Fruit fly (Drosophila melanogaster) whole organism, embryonic: Measurements from ENCODE around the gene CG42828.

Source experiments
- ATbp ChIP-seq: fragments of 200-800 bp; sonication (Bioruptor generic); optimal IDR thresholded peaks from 2 replicates; lab custom pipeline; 2017; ENCODE audit warnings: missing biosample characterization, mild to moderate bottlenecking, missing genetic modification characterization, missing genetic modification reagents
- Atf6 ChIP-seq: fragments of 200-800 bp; sonication (Bioruptor generic); IDR thresholded peaks from 2 replicates; pipeline ENCODE4 v1.3.6; 2022; ENCODE audit warnings: missing biosample characterization, missing genetic modification characterization
- C15 ChIP-seq: fragments of 200-800 bp; sonication (Bioruptor generic); IDR thresholded peaks from 3 replicates; pipeline ENCODE4 v1.3.6; 2022; ENCODE audit warnings: missing biosample characterization, missing genetic modification characterization
- CG10267 ChIP-seq: fragments of 200-800 bp; sonication (Bioruptor generic); optimal IDR thresholded peaks from 2 replicates; lab custom pipeline; 2018; ENCODE audit warnings: missing biosample characterization, mild to moderate bottlenecking, missing genetic modification characterization, moderate library complexity
- CG11093 ChIP-seq: fragments of 200-800 bp; sonication (Bioruptor generic); IDR thresholded peaks from 3 replicates; pipeline ENCODE4 v1.3.6; 2022; ENCODE audit warnings: missing biosample characterization, missing genetic modification characterization
- CG12155 ChIP-seq: fragments of 200-800 bp; sonication (Bioruptor generic); optimal IDR thresholded peaks from 3 replicates; lab custom pipeline; 2016; ENCODE audit warnings: missing biosample characterization, missing genetic modification characterization
- CG12769 ChIP-seq: fragments of 200-800 bp; sonication (Bioruptor generic); optimal IDR thresholded peaks from 2 replicates; lab custom pipeline; 2019; ENCODE audit warnings: missing biosample characterization, mild to moderate bottlenecking, missing genetic modification characterization, moderate library complexity
- CG15073 ChIP-seq: fragments of 200-800 bp; sonication (Bioruptor generic); optimal IDR thresholded peaks from 2 replicates; lab custom pipeline; 2016; ENCODE audit warnings: missing biosample characterization, missing genetic modification characterization
- CG16813 ChIP-seq: fragments of 200-800 bp; sonication (Bioruptor generic); IDR thresholded peaks from 3 replicates; pipeline ENCODE4 v1.3.6; 2022; ENCODE audit warnings: missing biosample characterization, missing genetic modification characterization; ENCODE audit not compliant: partially characterized antibody
- CG17361 ChIP-seq: fragments of 200-800 bp; sonication (Bioruptor generic); IDR thresholded peaks from 3 replicates; pipeline ENCODE4 v1.3.6; 2022; ENCODE audit warnings: missing biosample characterization, missing genetic modification characterization
- CG17802 ChIP-seq: fragments of 200-800 bp; sonication (Bioruptor generic); optimal IDR thresholded peaks from 2 replicates; lab custom pipeline; 2018; ENCODE audit warnings: missing biosample characterization, mild to moderate bottlenecking, missing genetic modification characterization, moderate library complexity
- CG18262 ChIP-seq: fragments of 200-800 bp; optimal IDR thresholded peaks from 3 replicates; lab custom pipeline; 2019; ENCODE audit warnings: missing biosample characterization, mild to moderate bottlenecking, missing genetic modification characterization, moderate library complexity
- CG2199 ChIP-seq: fragments of 200-800 bp; sonication (Bioruptor generic); IDR thresholded peaks from 3 replicates; pipeline ENCODE4 v1.3.6; 2022; ENCODE audit warnings: missing biosample characterization, missing genetic modification characterization
- CG30403 ChIP-seq: fragments of 200-800 bp; sonication (Bioruptor generic); optimal IDR thresholded peaks from 3 replicates; lab custom pipeline; 2016; ENCODE audit warnings: missing biosample characterization, missing genetic modification characterization
- CG31388 ChIP-seq: fragments of 200-800 bp; sonication (Bioruptor generic); optimal IDR thresholded peaks from 2 replicates; lab custom pipeline; 2016; ENCODE audit warnings: missing biosample characterization, missing genetic modification characterization
- CG33213 ChIP-seq: fragments of 200-800 bp; sonication (Bioruptor generic); optimal IDR thresholded peaks from 3 replicates; lab custom pipeline; 2016; ENCODE audit warnings: missing biosample characterization, missing genetic modification characterization
- CG34422 ChIP-seq: fragments of 200-800 bp; sonication (Bioruptor generic); IDR thresholded peaks from 3 replicates; pipeline ENCODE4 v1.3.6; 2022; ENCODE audit warnings: missing biosample characterization, missing genetic modification characterization
- CG3726 ChIP-seq: fragments of 200-800 bp; sonication (Bioruptor generic); IDR thresholded peaks from 3 replicates; pipeline ENCODE4, ENCODE4 v1.3.6; 2022; ENCODE audit warnings: missing biosample characterization, missing genetic modification characterization
- CG8290 ChIP-seq, 3 experiments: fragments of 200-800 bp; sonication (Bioruptor generic); optimal IDR thresholded peaks; 2 replicates each; lab custom pipeline; 2016 to 2019; ENCODE audit warnings: missing biosample characterization in 3 of 3, missing genetic modification characterization in 3 of 3, mild to moderate bottlenecking in 2 of 3, moderate library complexity in 1 of 3
- CG8359 ChIP-seq: fragments of 200-800 bp; sonication (Bioruptor generic); optimal IDR thresholded peaks from 2 replicates; lab custom pipeline; 2017; ENCODE audit warnings: missing biosample characterization, mild to moderate bottlenecking, missing genetic modification characterization, borderline replicate concordance
- CoRest ChIP-seq: fragments of 200-800 bp; sonication (Bioruptor generic); optimal IDR thresholded peaks from 3 replicates; lab custom pipeline; 2018; ENCODE audit warnings: missing biosample characterization, mild to moderate bottlenecking, missing genetic modification characterization, moderate library complexity
- Deaf1 ChIP-seq: fragments of 200-800 bp; optimal IDR thresholded peaks from 3 replicates; lab custom pipeline; 2019; ENCODE audit warnings: missing biosample characterization, mild to moderate bottlenecking, missing genetic modification characterization, moderate library complexity
- Ets65A ChIP-seq: fragments of 200-800 bp; sonication (Bioruptor generic); peaks from one replicate; lab custom pipeline; 2016; ENCODE audit warnings: missing biosample characterization, missing genetic modification characterization
- Ets97D ChIP-seq: fragments of 200-800 bp; sonication (Bioruptor generic); optimal IDR thresholded peaks from 3 replicates; lab custom pipeline; 2016; ENCODE audit warnings: missing biosample characterization, missing genetic modification characterization
- Gug ChIP-seq: fragments of 200-800 bp; sonication (Bioruptor generic); IDR thresholded peaks from 4 replicates; pipeline ENCODE4 v1.3.6; 2022; ENCODE audit warnings: missing biosample characterization, missing genetic modification characterization
- H2.0 ChIP-seq: fragments of 200-800 bp; sonication (Bioruptor generic); IDR thresholded peaks from 2 replicates; pipeline ENCODE4 v1.3.6; 2022; ENCODE audit warnings: missing biosample characterization, missing genetic modification characterization
- HLH54F ChIP-seq: fragments of 200-800 bp; sonication (Bioruptor generic); optimal IDR thresholded peaks from 3 replicates; lab custom pipeline; 2016; ENCODE audit warnings: missing biosample characterization, missing genetic modification characterization
- Hr51 ChIP-seq, 2 experiments: fragments of 200-800 bp; sonication (Bioruptor generic); optimal IDR thresholded peaks; 2 replicates in 1 of 2; 3 replicates in 1 of 2; lab custom pipeline; 2016 to 2018; ENCODE audit warnings: missing biosample characterization in 2 of 2, missing genetic modification characterization in 2 of 2, mild to moderate bottlenecking in 1 of 2, moderate library complexity in 1 of 2
- Ptx1 ChIP-seq: fragments of 200-800 bp; sonication (Bioruptor generic); IDR thresholded peaks from 2 replicates; pipeline ENCODE4 v1.3.6; 2022; ENCODE audit warnings: missing biosample characterization, missing genetic modification characterization
- Spps ChIP-seq: fragments of 200-800 bp; sonication (Bioruptor generic); optimal IDR thresholded peaks from 2 replicates; lab custom pipeline; 2018; ENCODE audit warnings: missing biosample characterization, mild to moderate bottlenecking, missing genetic modification characterization
- Taf1 ChIP-seq: fragments of 200-800 bp; sonication (Bioruptor generic); IDR thresholded peaks from 2 replicates; pipeline ENCODE4 v1.3.6; 2022; ENCODE audit warnings: missing biosample characterization, missing genetic modification characterization
- bsh ChIP-seq, 2 experiments: fragments of 200-800 bp; sonication (Bioruptor generic); optimal IDR thresholded peaks; 2 replicates each; lab custom pipeline; 2017 to 2018; ENCODE audit warnings: mild to moderate bottlenecking in 2 of 2, missing biosample characterization in 2 of 2, missing genetic modification characterization in 2 of 2, moderate library complexity in 1 of 2
- chif ChIP-seq, 2 experiments: fragments of 200-800 bp; sonication (Bioruptor generic); optimal IDR thresholded peaks; 3 replicates each; lab custom pipeline; 2016; ENCODE audit warnings: missing biosample characterization in 2 of 2, missing genetic modification characterization in 2 of 2
- crp ChIP-seq, 2 experiments: fragments of 200-800 bp; sonication (Bioruptor generic); optimal IDR thresholded peaks; 2 replicates in 1 of 2; 3 replicates in 1 of 2; lab custom pipeline; 2017; ENCODE audit warnings: missing biosample characterization in 2 of 2, missing genetic modification characterization in 2 of 2, mild to moderate bottlenecking in 1 of 2, moderate library complexity in 1 of 2
- cwo ChIP-seq: fragments of 200-800 bp; sonication (Bioruptor generic); optimal IDR thresholded peaks from 3 replicates; lab custom pipeline; 2017; ENCODE audit warnings: missing biosample characterization, missing genetic modification characterization, mild to moderate bottlenecking, moderate library complexity, missing genetic modification reagents
- dpn ChIP-seq, 2 experiments: fragments of 200-800 bp; sonication (Bioruptor generic); optimal IDR thresholded peaks; 3 replicates each; lab custom pipeline; 2016; ENCODE audit warnings: missing biosample characterization in 2 of 2, missing genetic modification characterization in 2 of 2
- gem ChIP-seq: fragments of 200-800 bp; sonication (Bioruptor generic); optimal IDR thresholded peaks from 2 replicates; lab custom pipeline; 2019; ENCODE audit warnings: missing biosample characterization, mild to moderate bottlenecking, missing genetic modification characterization, moderate library complexity
- gt ChIP-seq: fragments of 200-800 bp; sonication (Bioruptor generic); IDR thresholded peaks from 2 replicates; pipeline ENCODE4 v1.3.6; 2022; ENCODE audit warnings: missing biosample characterization, missing genetic modification characterization
- insv ChIP-seq, 2 experiments: fragments of 200-800 bp; sonication (Bioruptor generic); optimal IDR thresholded peaks; 3 replicates each; lab custom pipeline; 2016 to 2018; ENCODE audit warnings: missing biosample characterization in 2 of 2, missing genetic modification characterization in 2 of 2
- knrl ChIP-seq: fragments of 200-800 bp; sonication (Bioruptor generic); IDR thresholded peaks from 3 replicates; pipeline ENCODE4 v1.3.6; 2022; ENCODE audit warnings: missing biosample characterization, missing genetic modification characterization; ENCODE audit not compliant: partially characterized antibody
- maf-S ChIP-seq: fragments of 200-800 bp; sonication (Bioruptor generic); optimal IDR thresholded peaks from 2 replicates; lab custom pipeline; 2016; ENCODE audit warnings: missing biosample characterization, missing genetic modification characterization
- sd ChIP-seq: fragments of 200-800 bp; sonication (Bioruptor generic); optimal IDR thresholded peaks from 3 replicates; lab custom pipeline; 2018; ENCODE audit warnings: missing biosample characterization, mild to moderate bottlenecking, missing genetic modification characterization, moderate library complexity
- so ChIP-seq: fragments of 200-800 bp; sonication (Bioruptor generic); IDR thresholded peaks from 3 replicates; pipeline ENCODE4 v1.3.6; 2022; ENCODE audit warnings: missing biosample characterization, missing genetic modification characterization
- tap ChIP-seq: fragments of 200-800 bp; optimal IDR thresholded peaks from 3 replicates; lab custom pipeline; 2019; ENCODE audit warnings: missing biosample characterization, mild to moderate bottlenecking, missing genetic modification characterization, moderate library complexity
- vfl ChIP-seq: fragments of 200-800 bp; sonication (Bioruptor generic); optimal IDR thresholded peaks from 2 replicates; lab custom pipeline; 2016; ENCODE audit warnings: missing biosample characterization, missing genetic modification characterization
- yki ChIP-seq: fragments of >200 bp; optimal IDR thresholded peaks from 3 replicates; lab custom pipeline; 2018

Gene CG42828

dm6 chr3R:23331865-23332367 is 41.6 kb upstream of the CG42828 start (continued):
- TF ChIP-seq bsh (GFP tag; optimal IDR thresholded peaks at IDR 0.05; lab: Kevin White, UChicago) (peak in 1 of 2 experiments; percentile 2), CG2199 (peak; percentile 82; the same call in 1 of the 3 replicates), Ptx1 (GFP tag; lab: Robert Waterston, UW) (peak; percentile 42), so (GFP tag; lab: Robert Waterston, UW) (no peak), CG3726 (GFP tag; lab: Robert Waterston, UW) (no peak), Gug (GFP tag; lab: Robert Waterston, UW) (0 out of 4 replicates have a peak, but pooled peaks have one; percentile 5), maf-S (GFP tag; lab: Kevin White, UChicago) (peak; percentile 26)

dm6 chr3R:23332535-23333333 is 40.8 kb upstream of the CG42828 start:
- TF ChIP-seq CG16813 (GFP tag; lab: Robert Waterston, UW), result no peak
- TF ChIP-seq HLH54F (GFP tag; lab: Kevin White, UChicago), result peak; percentile 31
- TF ChIP-seq Atf6 (GFP tag; lab: Robert Waterston, UW), result peak; percentile 59
- no peak for TF ChIP-seq H2.0 (GFP tag; lab: Robert Waterston, UW)
- 0 out of 3 replicates have a peak, but pooled peaks have one; percentile 28 for TF ChIP-seq CG34422
- TF ChIP-seq ATbp (GFP tag; lab: Kevin White, UChicago), result peak; percentile 48
- TF ChIP-seq CG18262 (tag; lab: Kevin White, UChicago), result peak; percentile 75
- no peak for TF ChIP-seq CG15073 (GFP tag; lab: Kevin White, UChicago)
- TF ChIP-seq Ets97D (GFP tag; lab: Kevin White, UChicago), result no peak
- peak; percentile 44 for TF ChIP-seq cwo (GFP tag; lab: Kevin White, UChicago)
- TF ChIP-seq Deaf1, result peak; percentile 26
- TF ChIP-seq gem, result peak; percentile 78
- TF ChIP-seq CoRest (tag; lab: Kevin White, UChicago), result peak; percentile 76
- TF ChIP-seq CG17361 (GFP tag; lab: Robert Waterston, UW), result peak; percentile 79
- 0 out of 2 replicates have a peak, but pooled peaks have one; percentile 27 for TF ChIP-seq Taf1 (GFP tag; lab: Robert Waterston, UW)
- peak; percentile 36 for TF ChIP-seq Ets65A (GFP tag; lab: Kevin White, UChicago)
- TF ChIP-seq CG8290 (GFP tag; optimal IDR thresholded peaks at IDR 0.05; lab: Kevin White, UChicago), result no peak
- TF ChIP-seq CG8290 (tag; optimal IDR thresholded peaks at IDR 0.05; lab: Kevin White, UChicago), result peak in 1 of 2 experiments; percentile 58
- 0 out of 3 replicates have a peak, but pooled peaks have one; percentile 27 for TF ChIP-seq C15
- TF ChIP-seq vfl, result no peak
- peak; percentile 67 for TF ChIP-seq CG30403
- no peak for TF ChIP-seq CG17802 (tag; lab: Kevin White, UChicago)
- peak; percentile 47 for TF ChIP-seq CG8359 (GFP tag; lab: Kevin White, UChicago)
- no peak for TF ChIP-seq yki (lab: Kevin White, UChicago)
- TF ChIP-seq CG12769 (tag; lab: Kevin White, UChicago), result peak; percentile 63
- TF ChIP-seq tap, result peak; percentile 27
- peak; percentile 46 to 63 for TF ChIP-seq dpn (GFP tag; optimal IDR thresholded peaks at IDR 0.05; lab: Kevin White, UChicago)
- TF ChIP-seq Spps, result peak; percentile 28
- TF ChIP-seq crp (GFP tag; optimal IDR thresholded peaks at IDR 0.05; lab: Kevin White, UChicago), result no peak
- peak; percentile 2 to 54 for TF ChIP-seq chif (GFP tag; optimal IDR thresholded peaks at IDR 0.05; lab: Kevin White, UChicago)
- no peak for TF ChIP-seq sd (tag; lab: Kevin White, UChicago)
- TF ChIP-seq gt (GFP tag; lab: Robert Waterston, UW), result 0 out of 2 replicates have a peak, but pooled peaks have one; percentile 11
- TF ChIP-seq knrl (GFP tag; lab: Robert Waterston, UW), result no peak
- no peak for TF ChIP-seq CG11093
- peak; percentile 5 for TF ChIP-seq CG12155 (GFP tag; lab: Kevin White, UChicago)
- TF ChIP-seq CG31388 (GFP tag; lab: Kevin White, UChicago), result no peak
- TF ChIP-seq Hr51 (GFP tag; optimal IDR thresholded peaks at IDR 0.05; lab: Kevin White, UChicago), result peak in 1 of 2 experiments; percentile 68
- TF ChIP-seq CG10267, result peak; percentile 46
- TF ChIP-seq CG33213 (GFP tag; lab: Kevin White, UChicago), result no peak
- TF ChIP-seq insv (GFP tag; optimal IDR thresholded peaks at IDR 0.05; lab: Kevin White, UChicago), result no peak
